Worm (Caenorhabditis elegans): ENCODE measurements around the gene F53C3.6.

The F53C3.6 gene

DNA sequence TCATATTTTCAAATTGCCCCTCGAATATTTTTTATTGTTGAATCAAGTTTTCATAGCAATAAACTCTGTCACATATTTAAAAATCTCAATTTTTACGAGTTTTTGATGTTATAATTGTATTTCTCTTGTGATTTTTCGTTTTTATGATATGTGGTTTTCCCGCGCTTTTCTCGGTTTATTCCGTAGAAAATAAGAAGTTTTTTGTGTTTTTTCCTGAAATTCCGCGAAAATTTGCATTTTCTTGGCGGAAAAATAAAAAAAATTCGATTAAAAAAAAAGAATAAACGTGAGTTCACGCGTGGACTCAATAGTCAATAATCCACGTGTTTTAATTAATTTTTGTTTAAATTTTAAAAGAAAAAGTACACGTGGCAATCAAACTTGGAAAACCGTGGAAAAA, 38.0 kb downstream of the F53C3.6 start:
- TF ChIP-seq nhr-237 (tag; optimal IDR thresholded peaks at IDR 0.05) (no peak), lin-38 (GFP tag; IDR thresholded peaks at IDR 0.05) (peak; percentile 37; the same call in 1 of the 2 replicates)

DNA sequence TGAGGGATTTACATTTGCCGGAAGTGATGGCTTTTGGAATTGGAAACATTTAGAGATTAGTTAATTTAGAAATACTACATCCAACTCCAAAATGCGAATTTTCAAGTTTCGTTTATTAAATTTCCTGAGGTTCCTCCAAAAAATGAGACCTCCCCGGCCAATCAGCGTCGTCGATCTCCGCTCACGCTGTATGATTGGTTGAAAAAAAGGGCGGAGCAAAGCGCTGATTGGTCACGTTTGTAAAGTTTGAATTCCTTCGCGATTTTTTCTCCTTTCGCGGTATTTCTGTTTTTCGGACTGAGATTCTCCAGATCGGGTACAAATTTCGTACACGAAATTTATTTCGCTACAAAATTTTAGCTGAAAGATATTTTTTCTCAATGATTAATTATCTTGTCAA, 49.5 kb downstream of the F53C3.6 start:
- no peak for TF ChIP-seq lin-29 (GFP tag; IDR thresholded peaks at IDR 0.05)
- TF ChIP-seq saeg-2 (GFP tag; IDR thresholded peaks at IDR 0.05) = no peak
- TF ChIP-seq ztf-7 (tag; optimal IDR thresholded peaks at IDR 0.05) = no peak
- TF ChIP-seq nhr-102 (tag; optimal IDR thresholded peaks at IDR 0.05) = no peak
- no peak for TF ChIP-seq cey-2 (tag; optimal IDR thresholded peaks at IDR 0.05; ENCODE audit: borderline replicate concordance, insufficient read depth)
- no peak for TF ChIP-seq mdt-29 (GFP tag; IDR thresholded peaks at IDR 0.05)
- no peak for TF ChIP-seq nhr-11 (tag; optimal IDR thresholded peaks at IDR 0.05)
- TF ChIP-seq mxl-2 (GFP tag; conservative IDR thresholded peaks at IDR 0.05) = no peak
- TF ChIP-seq ZK337.2 (GFP tag; IDR thresholded peaks at IDR 0.05) = no peak
- no peak for TF ChIP-seq nhr-111 (GFP tag; optimal IDR thresholded peaks at IDR 0.05)
- no peak for TF ChIP-seq pqm-1 (tag; optimal IDR thresholded peaks at IDR 0.05)
- no peak for TF ChIP-seq F26F4.8 (GFP tag; conservative IDR thresholded peaks at IDR 0.05)
- no peak for TF ChIP-seq aha-1 (tag)
- TF ChIP-seq ctbp-1 (GFP tag; IDR thresholded peaks at IDR 0.05) = no peak
- TF ChIP-seq nhr-77 (tag; optimal IDR thresholded peaks at IDR 0.05) = no peak
- TF ChIP-seq nhr-28 (tag; optimal IDR thresholded peaks at IDR 0.05) = no peak
- no peak for TF ChIP-seq spr-3 (GFP tag; optimal IDR thresholded peaks at IDR 0.05)
- TF ChIP-seq daf-16 (GFP tag; optimal IDR thresholded peaks at IDR 0.05) = no peak
- no peak for TF ChIP-seq daf-16 (tag; optimal IDR thresholded peaks at IDR 0.05)
- TF ChIP-seq lin-39 (tag; optimal IDR thresholded peaks at IDR 0.05) = no peak

DNA sequence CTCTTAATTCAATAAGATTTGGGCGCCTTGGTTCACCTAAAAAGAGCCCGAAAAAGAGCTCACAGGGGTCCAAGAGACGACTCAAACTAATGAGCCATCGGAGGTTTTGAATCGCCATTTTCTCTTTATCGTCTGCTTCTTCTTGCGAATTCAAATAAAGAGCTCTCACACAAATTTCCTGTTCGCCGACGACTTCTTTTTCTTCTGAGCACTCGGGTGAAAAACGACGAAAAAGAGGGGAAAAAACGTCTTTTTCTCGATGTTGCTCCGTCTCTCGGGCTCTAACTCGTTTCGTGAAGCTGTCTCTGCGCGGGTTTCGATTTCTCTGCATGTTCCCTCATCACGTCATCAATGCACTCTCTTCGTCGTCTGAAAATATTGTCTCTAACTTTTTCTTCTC, 50.6 kb downstream of the F53C3.6 start:
- TF ChIP-seq aha-1 (tag) = peak; percentile 9
- no peak for TF ChIP-seq madf-5 (GFP tag; IDR thresholded peaks at IDR 0.05)

DNA sequence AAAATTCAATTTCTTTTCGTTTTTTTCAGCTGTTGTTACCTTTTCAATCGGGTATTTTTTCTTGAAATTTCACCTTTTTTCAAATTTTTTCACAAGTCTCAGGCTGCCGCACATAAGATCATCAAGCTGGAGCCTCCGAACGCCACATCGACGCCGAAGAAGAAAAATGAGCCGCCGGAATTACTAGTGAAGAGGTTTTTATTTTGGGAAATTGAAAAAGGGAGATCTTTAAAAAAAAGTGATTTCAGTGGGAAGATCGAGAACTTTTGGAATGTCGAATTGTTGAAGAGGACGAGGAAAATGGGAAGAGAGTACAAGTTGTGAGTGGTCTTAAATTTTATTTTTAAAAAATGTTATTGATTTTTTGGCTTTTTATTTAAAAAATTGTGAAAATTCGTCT, 52.1 kb downstream of the F53C3.6 start, which contains the start of gene sea-2:
Gene sea-2 (plus strand): TSS at position 301 of the 400 bp plus-strand sequence.
- TF ChIP-seq lsy-2 (tag; optimal IDR thresholded peaks at IDR 0.05) = no peak
- peak; percentile 23 for TF ChIP-seq aha-1 (tag)
- no peak for TF ChIP-seq nhr-11 (tag; optimal IDR thresholded peaks at IDR 0.05)
- TF ChIP-seq attf-4 (tag; optimal IDR thresholded peaks at IDR 0.05) = no peak
- TF ChIP-seq nhr-28 (tag; optimal IDR thresholded peaks at IDR 0.05) = no peak
- TF ChIP-seq lin-29 (GFP tag; IDR thresholded peaks at IDR 0.05) = no peak
- TF ChIP-seq nhr-237 (tag; optimal IDR thresholded peaks at IDR 0.05) = no peak
